Fruit fly (Drosophila melanogaster) whole organism, adult: ENCODE results near the gene Vps45.

Source experiments
- CG1620 ChIP-seq: fragments of 200-800 bp; sonication (Bioruptor generic); optimal IDR thresholded peaks from 2 replicates; lab custom pipeline; 2016; ENCODE audit warnings: missing biosample characterization, missing genetic modification characterization
- Clk ChIP-seq: fragments of 200-800 bp; sonication (Bioruptor generic); optimal IDR thresholded peaks from 2 replicates; lab custom pipeline; 2017; ENCODE audit warnings: missing biosample characterization, missing genetic modification characterization
- Hr96 ChIP-seq: fragments of 200-800 bp; sonication (Bioruptor generic); optimal IDR thresholded peaks from 2 replicates; lab custom pipeline; 2016; ENCODE audit warnings: missing biosample characterization, missing genetic modification characterization
- kay ChIP-seq: fragments of 200-800 bp; sonication (Bioruptor generic); peaks from one replicate; lab custom pipeline; 2016; ENCODE audit warnings: missing biosample characterization, missing genetic modification characterization, borderline replicate concordance
- tj ChIP-seq: fragments of 200-800 bp; sonication (Bioruptor generic); optimal IDR thresholded peaks from 3 replicates; lab custom pipeline; 2017; ENCODE audit warnings: missing biosample characterization, mild to moderate bottlenecking, missing genetic modification characterization, moderate library complexity

dm6 chr3R:9563240-9563992 lies at the start of gene Vps45, which contains the start of gene CG9393:
- TF ChIP-seq Clk (GFP tag; lab: Kevin White, UChicago), result no peak
- TF ChIP-seq kay, result no peak
- peak; percentile 75 for TF ChIP-seq CG1620
- peak; percentile 26 for TF ChIP-seq tj
- no peak for TF ChIP-seq Hr96 (GFP tag; lab: Kevin White, UChicago)
